Fruit fly (Drosophila melanogaster) whole organism, embryonic: ENCODE results near the gene ddbt.
A peak's percentile ranks its signal among the peaks of the same experiment; 100 is the strongest.

ENCODE experiments used
- Adf1 ChIP-seq: fragments of 200-800 bp; sonication (Bioruptor generic); IDR thresholded peaks from 2 replicates; pipeline ENCODE4 v1.3.6; 2022; ENCODE audit warnings: missing biosample characterization, missing genetic modification characterization
- BtbVII ChIP-seq: fragments of 200-800 bp; sonication (Bioruptor generic); optimal IDR thresholded peaks from 3 replicates; lab custom pipeline; 2017; ENCODE audit warnings: missing biosample characterization, mild to moderate bottlenecking, missing genetic modification characterization
- CG10565 ChIP-seq: fragments of 200-800 bp; sonication (Bioruptor generic); optimal IDR thresholded peaks from 3 replicates; lab custom pipeline; 2016; ENCODE audit warnings: missing biosample characterization, mild to moderate bottlenecking, missing genetic modification characterization
- CG11560 ChIP-seq: fragments of 200-800 bp; sonication (Bioruptor generic); IDR thresholded peaks from 3 replicates; pipeline ENCODE4 v1.3.6; 2022; ENCODE audit warnings: missing biosample characterization, missing genetic modification characterization
- CG12071 ChIP-seq: fragments of 200-800 bp; sonication (Bioruptor generic); optimal IDR thresholded peaks from 3 replicates; lab custom pipeline; 2018; ENCODE audit warnings: missing biosample characterization, mild to moderate bottlenecking, missing genetic modification characterization
- CG17829 ChIP-seq: fragments of 200-800 bp; optimal IDR thresholded peaks from 2 replicates; lab custom pipeline; 2019; ENCODE audit warnings: missing biosample characterization, mild to moderate bottlenecking, missing genetic modification characterization, moderate library complexity
- CG18599 ChIP-seq: fragments of 200-800 bp; sonication (Bioruptor generic); optimal IDR thresholded peaks from 3 replicates; lab custom pipeline; 2017; ENCODE audit warnings: missing biosample characterization, missing genetic modification characterization, mild to moderate bottlenecking, moderate library complexity, missing genetic modification reagents
- CG32772 ChIP-seq: fragments of 200-800 bp; sonication (Bioruptor generic); IDR thresholded peaks from 2 replicates; pipeline ENCODE4 v1.3.6; 2022; ENCODE audit warnings: missing biosample characterization, missing genetic modification characterization
- CG9609 ChIP-seq: fragments of 200-800 bp; sonication (Bioruptor generic); optimal IDR thresholded peaks from 3 replicates; lab custom pipeline; 2016; ENCODE audit warnings: missing biosample characterization, missing genetic modification characterization
- Camta ChIP-seq: fragments of 200-800 bp; sonication (Bioruptor generic); optimal IDR thresholded peaks from 2 replicates; lab custom pipeline; 2016; ENCODE audit warnings: missing biosample characterization, missing genetic modification characterization
- Chrac-16 ChIP-seq: fragments of 200-800 bp; sonication (Bioruptor generic); optimal IDR thresholded peaks from 3 replicates; lab custom pipeline; 2016; ENCODE audit warnings: missing biosample characterization, missing genetic modification characterization
- CoRest ChIP-seq: fragments of 200-800 bp; sonication (Bioruptor generic); optimal IDR thresholded peaks from 3 replicates; lab custom pipeline; 2018; ENCODE audit warnings: missing biosample characterization, mild to moderate bottlenecking, missing genetic modification characterization, moderate library complexity
- Dip2 ChIP-seq: fragments of 200-800 bp; sonication (Bioruptor generic); IDR thresholded peaks from 2 replicates; pipeline ENCODE4 v1.3.6; 2022; ENCODE audit warnings: missing biosample characterization, missing genetic modification characterization
- Dll ChIP-seq: fragments of 200-800 bp; sonication (Bioruptor generic); IDR thresholded peaks from 4 replicates; pipeline ENCODE4 v1.3.6; 2022; ENCODE audit warnings: missing biosample characterization, missing genetic modification characterization; ENCODE audit not compliant: partially characterized antibody
- Elba2 ChIP-seq: fragments of 200-800 bp; sonication (Bioruptor generic); optimal IDR thresholded peaks from 3 replicates; lab custom pipeline; 2016; ENCODE audit warnings: missing biosample characterization, missing genetic modification characterization
- H2.0 ChIP-seq: fragments of 200-800 bp; sonication (Bioruptor generic); IDR thresholded peaks from 2 replicates; pipeline ENCODE4 v1.3.6; 2022; ENCODE audit warnings: missing biosample characterization, missing genetic modification characterization
- Hey ChIP-seq: fragments of 200-800 bp; sonication (Bioruptor generic); optimal IDR thresholded peaks from 3 replicates; lab custom pipeline; 2018; ENCODE audit warnings: missing biosample characterization, mild to moderate bottlenecking, missing genetic modification characterization
- HmgD ChIP-seq: fragments of 200-800 bp; sonication (Bioruptor generic); optimal IDR thresholded peaks from 3 replicates; lab custom pipeline; 2016; ENCODE audit warnings: missing biosample characterization, missing genetic modification characterization
- Hr78 ChIP-seq, 2 experiments: fragments of 200-800 bp in 1 of 2; fragments of >200 bp in 1 of 2; sonication (Bioruptor generic) in 1 of 2; optimal IDR thresholded peaks; 2 replicates each; lab custom pipeline; 2017 to 2019; ENCODE audit warnings: missing biosample characterization in 2 of 2, missing genetic modification characterization in 2 of 2, mild to moderate bottlenecking in 1 of 2, moderate library complexity in 1 of 2
- Jarid2 ChIP-seq: fragments of 200-800 bp; sonication (Bioruptor generic); optimal IDR thresholded peaks from 3 replicates; lab custom pipeline; 2017; ENCODE audit warnings: mild to moderate bottlenecking, missing biosample characterization, missing genetic modification reagents, missing genetic modification characterization
- MTF-1 ChIP-seq: fragments of 200-800 bp; sonication (Bioruptor generic); optimal IDR thresholded peaks from 2 replicates; lab custom pipeline; 2018; ENCODE audit warnings: missing biosample characterization, mild to moderate bottlenecking, missing genetic modification characterization, borderline replicate concordance
- Rfx ChIP-seq: fragments of 200-800 bp; sonication (Bioruptor generic); IDR thresholded peaks from 2 replicates; pipeline ENCODE4 v1.3.6; 2022; ENCODE audit warnings: missing biosample characterization, missing genetic modification characterization
- Six4 ChIP-seq: fragments of 200-800 bp; sonication (Bioruptor generic); optimal IDR thresholded peaks from 2 replicates; lab custom pipeline; 2016; ENCODE audit warnings: missing biosample characterization, missing genetic modification characterization
- Spps ChIP-seq: fragments of 200-800 bp; sonication (Bioruptor generic); optimal IDR thresholded peaks from 2 replicates; lab custom pipeline; 2018; ENCODE audit warnings: missing biosample characterization, mild to moderate bottlenecking, missing genetic modification characterization
- Sry-β ChIP-seq: fragments of 200-800 bp; sonication (Bioruptor generic); optimal IDR thresholded peaks from 2 replicates; lab custom pipeline; 2018; ENCODE audit warnings: missing biosample characterization, mild to moderate bottlenecking, missing genetic modification characterization, moderate library complexity
- Tbp ChIP-seq: fragments of >200 bp; optimal IDR thresholded peaks from 2 replicates; lab custom pipeline; 2018; ENCODE audit warnings: missing biosample characterization, missing genetic modification characterization
- Xbp1 ChIP-seq: fragments of 200-800 bp; sonication (Bioruptor generic); optimal IDR thresholded peaks from 3 replicates; lab custom pipeline; 2016; ENCODE audit warnings: missing biosample characterization, mild to moderate bottlenecking, missing genetic modification characterization
- ci ChIP-seq: fragments of 200-800 bp; sonication (Bioruptor generic); IDR thresholded peaks from 3 replicates; pipeline ENCODE4 v1.3.6; 2022; ENCODE audit warnings: missing biosample characterization, missing genetic modification characterization
- danr ChIP-seq: fragments of 200-800 bp; sonication (Bioruptor generic); IDR thresholded peaks from 2 replicates; pipeline ENCODE4 v1.3.6; 2022; ENCODE audit warnings: missing biosample characterization, missing genetic modification characterization
- dmrt11E ChIP-seq: fragments of 200-800 bp; sonication (Bioruptor generic); optimal IDR thresholded peaks from 3 replicates; lab custom pipeline; 2018; ENCODE audit warnings: missing biosample characterization, mild to moderate bottlenecking, missing genetic modification characterization, moderate library complexity
- gem ChIP-seq: fragments of 200-800 bp; sonication (Bioruptor generic); optimal IDR thresholded peaks from 2 replicates; lab custom pipeline; 2019; ENCODE audit warnings: missing biosample characterization, mild to moderate bottlenecking, missing genetic modification characterization, moderate library complexity
- grn ChIP-seq: fragments of 200-800 bp; sonication (Bioruptor generic); optimal IDR thresholded peaks from 3 replicates; lab custom pipeline; 2017; ENCODE audit warnings: missing biosample characterization, missing genetic modification characterization
- gsb ChIP-seq: fragments of 200-800 bp; sonication (Bioruptor generic); IDR thresholded peaks from 2 replicates; pipeline ENCODE4 v1.3.6; 2022; ENCODE audit warnings: missing biosample characterization, missing genetic modification characterization
- ham ChIP-seq: fragments of 200-800 bp; sonication (Bioruptor generic); IDR thresholded peaks from 2 replicates; pipeline ENCODE4 v1.3.6; 2022; ENCODE audit warnings: missing biosample characterization, missing genetic modification characterization
- ind ChIP-seq: fragments of 200-800 bp; sonication (Bioruptor generic); optimal IDR thresholded peaks from 3 replicates; lab custom pipeline; 2016; ENCODE audit warnings: missing biosample characterization, missing genetic modification characterization
- inv ChIP-seq: fragments of 200-800 bp; sonication (Bioruptor generic); IDR thresholded peaks from 2 replicates; pipeline ENCODE4 v1.3.6; 2022; ENCODE audit warnings: missing biosample characterization, missing genetic modification characterization; ENCODE audit not compliant: partially characterized antibody
- jumu ChIP-seq: fragments of 200-800 bp; sonication (Bioruptor generic); optimal IDR thresholded peaks from 3 replicates; lab custom pipeline; 2016; ENCODE audit warnings: missing biosample characterization, missing genetic modification characterization
- otp ChIP-seq: fragments of 200-800 bp; sonication (Bioruptor generic); IDR thresholded peaks from 3 replicates; pipeline ENCODE4, ENCODE4 v1.3.6; 2022; ENCODE audit warnings: missing biosample characterization, missing genetic modification characterization
- p53 ChIP-seq: fragments of 200-800 bp; sonication (Bioruptor generic); optimal IDR thresholded peaks from 2 replicates; lab custom pipeline; 2016; ENCODE audit warnings: missing biosample characterization, missing genetic modification characterization
- pb ChIP-seq: fragments of 200-800 bp; sonication (Bioruptor generic); optimal IDR thresholded peaks from 3 replicates; lab custom pipeline; 2016; ENCODE audit warnings: missing biosample characterization, missing genetic modification characterization
- pnt ChIP-seq: fragments of 200-800 bp; sonication (Bioruptor generic); optimal IDR thresholded peaks from 3 replicates; lab custom pipeline; 2016; ENCODE audit warnings: missing biosample characterization, missing genetic modification characterization
- sd ChIP-seq: fragments of 200-800 bp; sonication (Bioruptor generic); optimal IDR thresholded peaks from 3 replicates; lab custom pipeline; 2018; ENCODE audit warnings: missing biosample characterization, mild to moderate bottlenecking, missing genetic modification characterization, moderate library complexity
- sna ChIP-seq: fragments of 200-800 bp; sonication (Bioruptor generic); IDR thresholded peaks from 2 replicates; pipeline ENCODE4 v1.3.6; 2022; ENCODE audit warnings: missing biosample characterization, missing genetic modification characterization; ENCODE audit not compliant: partially characterized antibody
- tll ChIP-seq, 2 experiments: fragments of 200-800 bp in 1 of 2; fragments of >200 bp in 1 of 2; sonication (Bioruptor generic) in 1 of 2; optimal IDR thresholded peaks; 2 replicates each; lab custom pipeline; 2017 to 2019; ENCODE audit warnings: missing biosample characterization in 2 of 2, missing genetic modification characterization in 2 of 2, mild to moderate bottlenecking in 1 of 2, moderate library complexity in 1 of 2
- trem ChIP-seq: fragments of 200-800 bp; optimal IDR thresholded peaks from 3 replicates; lab custom pipeline; 2019; ENCODE audit warnings: missing biosample characterization, mild to moderate bottlenecking, missing genetic modification characterization, moderate library complexity
- tup ChIP-seq: fragments of 200-800 bp; sonication (Bioruptor generic); optimal IDR thresholded peaks from 2 replicates; lab custom pipeline; 2016; ENCODE audit warnings: missing biosample characterization, mild to moderate bottlenecking, missing genetic modification characterization, moderate library complexity
- tx ChIP-seq: fragments of 200-800 bp; sonication (Bioruptor generic); optimal IDR thresholded peaks from 2 replicates; lab custom pipeline; 2016; ENCODE audit warnings: missing biosample characterization, missing genetic modification characterization
- wdn ChIP-seq: fragments of 200-800 bp; sonication (Bioruptor generic); IDR thresholded peaks from 2 replicates; pipeline ENCODE4 v1.3.6; 2022; ENCODE audit warnings: missing biosample characterization, missing genetic modification characterization
- wek ChIP-seq: fragments of 200-800 bp; sonication (Bioruptor generic); optimal IDR thresholded peaks from 3 replicates; lab custom pipeline; 2018; ENCODE audit warnings: missing biosample characterization, mild to moderate bottlenecking, missing genetic modification characterization, moderate library complexity

The ddbt gene

DNA sequence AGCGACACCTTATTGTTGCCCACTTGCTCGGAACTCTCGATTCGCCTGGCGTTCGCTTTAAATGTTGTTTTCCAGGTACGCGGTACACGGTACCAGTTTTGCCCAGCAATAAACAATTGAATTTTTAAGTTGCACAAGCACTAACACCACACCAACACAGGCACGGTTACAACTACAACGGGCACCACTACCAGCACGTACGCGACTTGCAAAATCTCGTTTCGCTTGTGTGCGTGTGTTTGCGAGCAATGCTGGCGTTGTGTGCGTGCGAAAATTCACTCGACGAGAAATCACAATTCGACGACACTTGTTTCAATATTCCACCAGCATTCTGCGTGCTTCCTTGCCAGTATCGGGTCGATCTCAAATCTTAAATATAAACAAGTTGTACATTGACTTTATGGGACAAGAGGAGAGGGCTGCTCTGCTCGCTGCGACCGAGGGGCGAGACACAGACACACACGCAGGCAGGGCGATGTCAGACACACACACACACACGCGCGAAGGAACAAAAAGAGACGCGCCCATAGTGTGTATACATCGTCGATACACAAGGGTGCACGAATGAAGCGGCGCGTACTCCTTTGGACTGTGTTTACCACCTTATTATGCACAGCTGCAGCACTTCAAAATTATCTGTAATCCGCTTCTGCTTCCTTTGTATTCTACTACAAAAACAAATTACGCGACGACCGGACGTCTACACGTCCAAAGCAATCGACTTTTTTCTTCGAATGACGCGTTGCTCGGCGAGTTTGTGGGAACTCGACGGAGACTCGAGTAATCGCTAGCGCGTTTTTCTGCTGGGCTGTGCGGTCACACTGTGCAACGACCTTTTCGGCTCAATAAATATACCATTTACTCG lies 2.5 kb downstream of the ddbt start, which contains the start of gene fwd (continued):
- TF ChIP-seq Chrac-16 (no peak), pnt (GFP tag; lab: Kevin White, UChicago) (no peak), CG18599 (GFP tag; lab: Kevin White, UChicago) (peak; percentile 71), Sry-β (GFP tag; lab: Kevin White, UChicago) (no peak), Adf1 (GFP tag; lab: Robert Waterston, UW) (peak; percentile 88), CG11560 (tag; lab: Robert Waterston, UW) (no peak), Dll (peak; percentile 41; the same call in 2 of the 4 replicates), ham (GFP tag; lab: Robert Waterston, UW) (no peak), grn (GFP tag; lab: Kevin White, UChicago) (no peak), ci (GFP tag; lab: Robert Waterston, UW) (peak; percentile 72; the same call in 1 of the 3 replicates), jumu (GFP tag; lab: Kevin White, UChicago) (peak; percentile 53), CG17829 (tag; lab: Kevin White, UChicago) (peak; percentile 70), p53 (GFP tag; lab: Kevin White, UChicago) (no peak), Dip2 (no peak), Spps (tag; lab: Kevin White, UChicago) (peak; percentile 3), wek (GFP tag; lab: Kevin White, UChicago) (no peak), Tbp (GFP tag; lab: Kevin White, UChicago) (no peak), danr (GFP tag; lab: Robert Waterston, UW) (no peak), Hey (tag; lab: Kevin White, UChicago) (no peak), Xbp1 (GFP tag; lab: Kevin White, UChicago) (peak; percentile 31), HmgD (peak; percentile 85), inv (no peak; the same call in 1 of the 2 replicates), BtbVII (peak; percentile 73), Jarid2 (GFP tag; lab: Kevin White, UChicago) (peak; percentile 90), ind (GFP tag; lab: Kevin White, UChicago) (no peak), dmrt11E (peak; percentile 10), Camta (GFP tag; lab: Kevin White, UChicago) (peak; percentile 18), tx (GFP tag; lab: Kevin White, UChicago) (no peak), CoRest (peak; percentile 39), wdn (GFP tag; lab: Robert Waterston, UW) (no peak), tll (GFP tag; optimal IDR thresholded peaks at IDR 0.05; lab: Kevin White, UChicago) (peak in 1 of 2 experiments; percentile 58), MTF-1 (GFP tag; lab: Kevin White, UChicago) (no peak), sd (tag; lab: Kevin White, UChicago) (peak; percentile 16), CG12071 (no peak), sna (peak; percentile 24; the same call in 1 of the 2 replicates), tup (GFP tag; lab: Kevin White, UChicago) (no peak), H2.0 (GFP tag; lab: Robert Waterston, UW) (no peak), gsb (GFP tag; lab: Robert Waterston, UW) (no peak), CG9609 (GFP tag; lab: Kevin White, UChicago) (no peak), Elba2 (GFP tag; lab: Kevin White, UChicago) (no peak), trem (tag; lab: Kevin White, UChicago) (peak; percentile 81), gem (no peak), pb (GFP tag; lab: Kevin White, UChicago) (peak; percentile 26), CG10565 (GFP tag; lab: Kevin White, UChicago) (no peak), CG32772 (no peak), otp (GFP tag; lab: Robert Waterston, UW) (no peak), Rfx (GFP tag; lab: Robert Waterston, UW) (peak; percentile 34; the same call in 1 of the 2 replicates), Hr78 (GFP tag; optimal IDR thresholded peaks at IDR 0.05; lab: Kevin White, UChicago) (peak in 1 of 2 experiments; percentile 57), Six4 (GFP tag; lab: Kevin White, UChicago) (no peak)
